Fruit fly (Drosophila melanogaster) whole organism, adult: ENCODE data around the gene CG12253.

Source experiments
- CG14711 ChIP-seq: fragments of 200-800 bp; sonication (Bioruptor generic); optimal IDR thresholded peaks from 2 replicates; lab custom pipeline; 2018; ENCODE audit warnings: missing biosample characterization, mild to moderate bottlenecking, missing genetic modification characterization, moderate library complexity
- Clk ChIP-seq: fragments of 200-800 bp; sonication (Bioruptor generic); optimal IDR thresholded peaks from 2 replicates; lab custom pipeline; 2017; ENCODE audit warnings: missing biosample characterization, missing genetic modification characterization
- Crg-1 ChIP-seq: fragments of 200-800 bp; sonication (Bioruptor generic); optimal IDR thresholded peaks from 2 replicates; lab custom pipeline; 2016; ENCODE audit warnings: missing biosample characterization, missing genetic modification characterization

DNA sequence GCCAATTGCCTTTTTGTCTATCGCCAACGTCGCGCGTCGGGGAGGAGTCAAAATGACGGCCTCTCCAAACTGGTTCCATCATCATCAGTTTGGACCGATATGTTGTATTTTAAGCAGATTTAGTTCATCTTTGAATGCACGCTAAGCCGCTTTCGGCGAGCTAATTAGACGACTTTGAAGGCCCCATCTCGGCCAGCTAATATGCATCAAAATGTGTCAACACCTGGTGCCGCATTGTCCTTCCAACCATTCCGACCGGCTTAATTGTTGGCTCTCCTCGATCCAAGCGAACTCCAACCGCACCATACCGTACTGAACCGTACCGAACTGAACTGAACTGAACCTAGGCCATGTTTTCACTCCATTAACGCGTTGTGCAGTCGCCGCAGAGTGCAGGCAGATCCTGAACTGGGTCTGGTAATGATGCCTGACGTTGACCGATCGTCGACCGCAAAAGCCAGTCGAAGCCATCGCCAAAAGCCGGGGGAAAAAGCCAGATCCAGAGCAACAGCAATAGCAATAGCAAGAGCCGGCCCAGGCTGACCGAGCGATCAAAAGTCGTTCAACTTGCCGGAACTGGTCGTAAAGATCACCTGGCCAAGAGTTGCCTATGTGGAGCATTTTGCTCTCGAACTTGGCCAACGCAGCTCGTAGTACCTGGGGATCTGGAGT, 40.4 kb downstream of the CG12253 start:
- TF ChIP-seq Crg-1 (no peak), Clk (no peak), CG14711 (no peak)
